Worm (Caenorhabditis elegans): ENCODE measurements around the gene acox-1.6.

DNA sequence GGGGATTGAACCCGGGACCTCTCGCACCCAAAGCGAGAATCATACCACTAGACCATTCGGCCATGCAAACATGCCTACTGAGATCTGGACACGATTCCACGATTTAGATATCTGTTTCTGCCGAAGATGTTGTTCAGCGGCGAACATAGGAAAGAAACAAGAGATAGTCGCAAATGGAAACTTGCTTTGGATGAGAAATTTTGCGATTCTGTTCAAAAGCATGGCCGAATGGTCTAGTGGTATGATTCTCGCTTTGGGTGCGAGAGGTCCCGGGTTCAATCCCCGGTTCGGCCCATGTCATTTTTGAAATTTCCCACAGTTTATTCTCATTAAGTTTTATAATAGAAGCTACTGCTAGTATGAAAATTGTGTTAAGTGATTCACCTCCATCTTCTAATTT, 41.7 kb downstream of the acox-1.6 start:
- TF ChIP-seq lin-39 (tag; optimal IDR thresholded peaks at IDR 0.05) (no peak), egl-27 (tag; optimal IDR thresholded peaks at IDR 0.05) (no peak), mdl-1 (tag; optimal IDR thresholded peaks at IDR 0.05) (no peak), unc-62 (GFP tag; optimal IDR thresholded peaks at IDR 0.05) (no peak), snpc-4 (tag; optimal IDR thresholded peaks at IDR 0.05) (no peak), alr-1 (tag; optimal IDR thresholded peaks at IDR 0.05) (no peak), ama-1 (optimal IDR thresholded peaks at IDR 0.05) (no peak), lsy-2 (tag; optimal IDR thresholded peaks at IDR 0.05) (no peak)

Measured in whole organism, L2 larva.